Fruit fly (Drosophila melanogaster): Measurements from ENCODE around the gene CG5078.

The CG5078 gene

dm6 chr3L:20505732-20506131 lies at the start of gene CG5078:
Gene CG5078 (plus strand): TSS chr3L:20506032.
- TF ChIP-seq Sin3A (optimal IDR thresholded peaks at IDR 0.05) (no peak), h (optimal IDR thresholded peaks at IDR 0.05) (no peak), ttk (optimal IDR thresholded peaks at IDR 0.05) (no peak), insv (optimal IDR thresholded peaks at IDR 0.05) (no peak), psq (optimal IDR thresholded peaks at IDR 0.05) (no peak), Myc (optimal IDR thresholded peaks at IDR 0.05) (no peak)

- TF ChIP-seq h (optimal IDR thresholded peaks at IDR 0.05) = no peak
- TF ChIP-seq Myc (optimal IDR thresholded peaks at IDR 0.05) = no peak
- no peak for TF ChIP-seq Sin3A (optimal IDR thresholded peaks at IDR 0.05)
- TF ChIP-seq ttk (optimal IDR thresholded peaks at IDR 0.05) = no peak
- TF ChIP-seq insv (optimal IDR thresholded peaks at IDR 0.05) = no peak
- TF ChIP-seq psq (optimal IDR thresholded peaks at IDR 0.05) = no peak
These were observed 45.4 kb upstream of the CG5078 start, which contains the start of gene mag for dm6 chr3L:20460383-20460782. Gene mag (plus strand): TSS chr3L:20460683.

- TF ChIP-seq insv (optimal IDR thresholded peaks at IDR 0.05) = no peak
- no peak for TF ChIP-seq psq (optimal IDR thresholded peaks at IDR 0.05)
- TF ChIP-seq Sin3A (optimal IDR thresholded peaks at IDR 0.05) = no peak
- no peak for TF ChIP-seq Myc (optimal IDR thresholded peaks at IDR 0.05)
- no peak for TF ChIP-seq ttk (optimal IDR thresholded peaks at IDR 0.05)
- TF ChIP-seq h (optimal IDR thresholded peaks at IDR 0.05) = no peak
These were observed 43.4 kb upstream of the CG5078 start for dm6 chr3L:20462391-20462790.

dm6 chr3L:20464677-20465076 lies 41.2 kb upstream of the CG5078 start, which contains the start of gene atk:
Gene atk (minus strand): TSS chr3L:20464862.
- TF ChIP-seq psq (optimal IDR thresholded peaks at IDR 0.05) (no peak), Myc (optimal IDR thresholded peaks at IDR 0.05) (no peak), insv (optimal IDR thresholded peaks at IDR 0.05) (no peak), h (optimal IDR thresholded peaks at IDR 0.05) (no peak), Sin3A (optimal IDR thresholded peaks at IDR 0.05) (no peak), ttk (optimal IDR thresholded peaks at IDR 0.05) (no peak)

- TF ChIP-seq Sin3A (optimal IDR thresholded peaks at IDR 0.05) = no peak
- TF ChIP-seq insv (optimal IDR thresholded peaks at IDR 0.05) = no peak
- TF ChIP-seq ttk (optimal IDR thresholded peaks at IDR 0.05) = no peak
- no peak for TF ChIP-seq h (optimal IDR thresholded peaks at IDR 0.05)
- no peak for TF ChIP-seq psq (optimal IDR thresholded peaks at IDR 0.05)
- TF ChIP-seq Myc (optimal IDR thresholded peaks at IDR 0.05) = no peak
These were observed 39.9 kb upstream of the CG5078 start, which contains the start of gene CG42764 for dm6 chr3L:20465941-20466340. Gene CG42764 (minus strand): TSS chr3L:20466041.

- no peak for TF ChIP-seq ttk (optimal IDR thresholded peaks at IDR 0.05)
- no peak for TF ChIP-seq Sin3A (optimal IDR thresholded peaks at IDR 0.05)
- TF ChIP-seq insv (optimal IDR thresholded peaks at IDR 0.05) = no peak
- TF ChIP-seq psq (optimal IDR thresholded peaks at IDR 0.05) = no peak
- no peak for TF ChIP-seq h (optimal IDR thresholded peaks at IDR 0.05)
- no peak for TF ChIP-seq Myc (optimal IDR thresholded peaks at IDR 0.05)
These were observed 39.2 kb upstream of the CG5078 start, which contains the start of gene Tdh for dm6 chr3L:20466599-20466998. Gene Tdh (plus strand): TSS chr3L:20466944.

- TF ChIP-seq Myc (optimal IDR thresholded peaks at IDR 0.05) (no peak), Sin3A (optimal IDR thresholded peaks at IDR 0.05) (no peak), ttk (optimal IDR thresholded peaks at IDR 0.05) (no peak)
These were observed 38.4 kb upstream of the CG5078 start for dm6 chr3L:20467433-20467832.

dm6 chr3L:20470991-20471498 lies 34.8 kb upstream of the CG5078 start:
- no peak for TF ChIP-seq h (optimal IDR thresholded peaks at IDR 0.05)
- no peak for TF ChIP-seq Myc (optimal IDR thresholded peaks at IDR 0.05)
- no peak for TF ChIP-seq insv (optimal IDR thresholded peaks at IDR 0.05)
- TF ChIP-seq psq (optimal IDR thresholded peaks at IDR 0.05) = no peak
- no peak for TF ChIP-seq Sin3A (optimal IDR thresholded peaks at IDR 0.05)
- TF ChIP-seq ttk (optimal IDR thresholded peaks at IDR 0.05) = no peak

dm6 chr3L:20471499-20472313 lies 34.1 kb upstream of the CG5078 start:
- TF ChIP-seq ttk (optimal IDR thresholded peaks at IDR 0.05) (no peak), Myc (optimal IDR thresholded peaks at IDR 0.05) (no peak), Sin3A (optimal IDR thresholded peaks at IDR 0.05) (no peak), psq (optimal IDR thresholded peaks at IDR 0.05) (no peak), insv (optimal IDR thresholded peaks at IDR 0.05) (no peak), h (optimal IDR thresholded peaks at IDR 0.05) (no peak)

- TF ChIP-seq insv (optimal IDR thresholded peaks at IDR 0.05) (no peak), Sin3A (optimal IDR thresholded peaks at IDR 0.05) (no peak), Myc (optimal IDR thresholded peaks at IDR 0.05) (no peak), ttk (optimal IDR thresholded peaks at IDR 0.05) (no peak), psq (optimal IDR thresholded peaks at IDR 0.05) (no peak), h (optimal IDR thresholded peaks at IDR 0.05) (no peak)
These were observed 33.2 kb upstream of the CG5078 start for dm6 chr3L:20472607-20473006.

dm6 chr3L:20473021-20473799 lies 32.6 kb upstream of the CG5078 start, which contains the start of the genes CG32428 and CG5969:
Gene CG32428 (minus strand): TSS chr3L:20473723.
Gene CG5969 (plus strand): TSS chr3L:20473783.
- TF ChIP-seq Myc (optimal IDR thresholded peaks at IDR 0.05) = no peak
- TF ChIP-seq h (optimal IDR thresholded peaks at IDR 0.05) = no peak
- TF ChIP-seq ttk (optimal IDR thresholded peaks at IDR 0.05) = no peak
- TF ChIP-seq psq (optimal IDR thresholded peaks at IDR 0.05) = no peak
- no peak for TF ChIP-seq insv (optimal IDR thresholded peaks at IDR 0.05)
- no peak for TF ChIP-seq Sin3A (optimal IDR thresholded peaks at IDR 0.05)
